Worm (Caenorhabditis elegans) whole organism, young adult: ENCODE results near the gene Y42A5A.5.

Source experiments
- B0019.2 ChIP-seq: fragments of 200-800 bp; sonication (Bioruptor generic); conservative IDR thresholded peaks from 2 replicates; pipeline ENCODE4 v1.3.6; 2022; ENCODE audit warnings: missing genetic modification reagents, missing genetic modification characterization, missing compliant biosample characterization
- B0035.1 ChIP-seq: sonication (generic microtip); optimal IDR thresholded peaks from 2 replicates; lab custom pipeline; 2016; ENCODE audit warnings: missing genetic modification characterization, mild to moderate bottlenecking, missing compliant biosample characterization, missing genotype, missing genetic modification reagents
- B0336.3 ChIP-seq: fragments of 200-800 bp; sonication (Bioruptor generic); IDR thresholded peaks from 2 replicates; pipeline ENCODE4 v1.3.6; 2022; ENCODE audit warnings: missing genetic modification characterization, missing compliant biosample characterization
- F10E7.11 ChIP-seq: sonication (generic microtip); optimal IDR thresholded peaks from 2 replicates; lab custom pipeline; 2017; ENCODE audit warnings: mild to moderate bottlenecking, missing genetic modification characterization, moderate library complexity, missing compliant biosample characterization
- F55B11.4 ChIP-seq: sonication (generic microtip); optimal IDR thresholded peaks from 2 replicates; lab custom pipeline; 2016; ENCODE audit warnings: missing compliant biosample characterization, missing genetic modification characterization, borderline replicate concordance; ENCODE audit not compliant: insufficient read depth
- Y53F4B.3 ChIP-seq: fragments of 200-800 bp; sonication (Bioruptor generic); IDR thresholded peaks from 2 replicates; pipeline ENCODE4 v1.3.6; 2022; ENCODE audit warnings: missing genetic modification reagents, missing genetic modification characterization, missing compliant biosample characterization
- Y53G8AR.9 ChIP-seq: fragments of 200-800 bp; sonication (Bioruptor generic); conservative IDR thresholded peaks from 2 replicates; pipeline ENCODE4 v1.3.6; 2022; ENCODE audit warnings: missing genetic modification reagents, missing genetic modification characterization, missing compliant biosample characterization
- Y56A3A.18 ChIP-seq: fragments of 200-800 bp; sonication (Bioruptor generic); IDR thresholded peaks from 2 replicates; pipeline ENCODE4 v1.3.6; 2022; ENCODE audit warnings: missing genetic modification reagents, missing genetic modification characterization, missing compliant biosample characterization
- Y95B8A.8 ChIP-seq: fragments of 200-800 bp; sonication (Bioruptor generic); IDR thresholded peaks from 2 replicates; pipeline ENCODE4 v1.3.6; 2022; ENCODE audit warnings: missing genetic modification reagents, missing genetic modification characterization, missing compliant biosample characterization
- ZK185.1 ChIP-seq: sonication (generic microtip); optimal IDR thresholded peaks from 2 replicates; lab custom pipeline; 2016; ENCODE audit warnings: mild to moderate bottlenecking, missing genetic modification characterization, missing compliant biosample characterization; ENCODE audit not compliant: poor library complexity, severe bottlenecking
- aptf-2 ChIP-seq: fragments of 200-800 bp; sonication (Bioruptor generic); conservative IDR thresholded peaks from 2 replicates; pipeline ENCODE4 v1.3.6; 2022; ENCODE audit warnings: missing genetic modification reagents, missing genetic modification characterization, missing compliant biosample characterization
- atf-7 ChIP-seq: sonication (generic microtip); optimal IDR thresholded peaks from 2 replicates; lab custom pipeline; 2017; ENCODE audit warnings: mild to moderate bottlenecking, missing genetic modification characterization, missing compliant biosample characterization
- attf-6 ChIP-seq: fragments of 200-800 bp; sonication (Bioruptor generic); IDR thresholded peaks from 2 replicates; pipeline ENCODE4 v1.3.6; 2022; ENCODE audit warnings: missing genetic modification reagents, missing genetic modification characterization, missing compliant biosample characterization
- ceh-27 ChIP-seq: fragments of 200-800 bp; sonication (Bioruptor generic); optimal IDR thresholded peaks from 2 replicates; lab custom pipeline; 2018; ENCODE audit warnings: mild to moderate bottlenecking, missing genetic modification characterization, moderate library complexity, missing compliant biosample characterization
- ceh-58 ChIP-seq: fragments of 200-800 bp; sonication (Bioruptor generic); IDR thresholded peaks from 2 replicates; pipeline ENCODE4 v1.3.6; 2022; ENCODE audit warnings: missing genetic modification characterization, missing compliant biosample characterization
- ceh-79 ChIP-seq: sonication (generic microtip); optimal IDR thresholded peaks from 2 replicates; lab custom pipeline; 2017; ENCODE audit warnings: mild to moderate bottlenecking, missing genetic modification characterization, missing compliant biosample characterization
- ceh-91 ChIP-seq: fragments of 200-800 bp; sonication (Bioruptor generic); IDR thresholded peaks from 2 replicates; pipeline ENCODE4 v1.3.6; 2022; ENCODE audit warnings: missing genetic modification reagents, missing genetic modification characterization, missing compliant biosample characterization
- die-1 ChIP-seq: sonication (generic microtip); optimal IDR thresholded peaks from 2 replicates; lab custom pipeline; 2016; ENCODE audit warnings: missing genotype, mild to moderate bottlenecking, missing genetic modification characterization, missing compliant biosample characterization
- dpff-1 ChIP-seq: sonication (generic microtip); optimal IDR thresholded peaks from 2 replicates; lab custom pipeline; 2017; ENCODE audit warnings: mild to moderate bottlenecking, missing genetic modification characterization, missing compliant biosample characterization
- dpl-1 ChIP-seq: fragments of 150-350 bp; optimal IDR thresholded peaks from 2 replicates; lab custom pipeline; 2014; ENCODE audit warnings: missing biosample characterization, missing genetic modification reagents, missing genetic modification characterization
- egrh-3 ChIP-seq: fragments of 200-800 bp; sonication (Bioruptor generic); IDR thresholded peaks from 2 replicates; pipeline ENCODE4 v1.3.6; 2022; ENCODE audit warnings: missing genetic modification reagents, missing genetic modification characterization, missing compliant biosample characterization
- ekl-4 ChIP-seq: fragments of 200-800 bp; sonication (Bioruptor generic); IDR thresholded peaks from 2 replicates; pipeline ENCODE4 v1.3.6; 2022; ENCODE audit warnings: missing genetic modification reagents, missing genetic modification characterization, missing compliant biosample characterization
- fkh-3 ChIP-seq: sonication (generic microtip); optimal IDR thresholded peaks from 2 replicates; lab custom pipeline; 2016; ENCODE audit warnings: mild to moderate bottlenecking, missing genetic modification characterization, missing compliant biosample characterization
- gei-17 ChIP-seq: fragments of 200-800 bp; sonication (Bioruptor generic); optimal IDR thresholded peaks from 2 replicates; lab custom pipeline; 2018; ENCODE audit warnings: mild to moderate bottlenecking, missing genetic modification characterization, missing compliant biosample characterization
- hmg-1.2 ChIP-seq: fragments of 200-800 bp; sonication (Bioruptor generic); IDR thresholded peaks from 2 replicates; pipeline ENCODE4 v1.3.6; 2022; ENCODE audit warnings: missing genetic modification reagents, missing genetic modification characterization, missing compliant biosample characterization
- hrde-1 ChIP-seq: sonication (generic microtip); optimal IDR thresholded peaks from 2 replicates; lab custom pipeline; 2016; ENCODE audit warnings: missing genetic modification characterization, mild to moderate bottlenecking, missing compliant biosample characterization, moderate library complexity, missing genotype, missing genetic modification reagents, borderline replicate concordance
- hsf-1 ChIP-seq: fragments of 200-800 bp; sonication (Bioruptor generic); IDR thresholded peaks from 2 replicates; pipeline ENCODE4 v1.3.6; 2022; ENCODE audit warnings: missing genetic modification reagents, missing genetic modification characterization, missing compliant biosample characterization
- lin-35 ChIP-seq, 3 experiments: fragments of 150-350 bp in 2 of 3; sonication (generic microtip) in 1 of 3; optimal IDR thresholded peaks; 2 replicates each; lab custom pipeline; 2014 to 2018; ENCODE audit warnings: missing biosample characterization in 3 of 3, missing genetic modification characterization in 3 of 3, missing genetic modification reagents in 3 of 3
- lin-40 ChIP-seq: sonication (generic microtip); optimal IDR thresholded peaks from 2 replicates; lab custom pipeline; 2016; ENCODE audit warnings: missing genetic modification characterization, mild to moderate bottlenecking, missing compliant biosample characterization, missing genotype, missing genetic modification reagents
- madf-10 ChIP-seq: sonication (generic microtip); optimal IDR thresholded peaks from 2 replicates; lab custom pipeline; 2016; ENCODE audit warnings: mild to moderate bottlenecking, missing genetic modification characterization, missing compliant biosample characterization
- madf-6 ChIP-seq: fragments of 200-800 bp; sonication (Bioruptor generic); IDR thresholded peaks from 2 replicates; pipeline ENCODE4 v1.3.6; 2022; ENCODE audit warnings: missing genetic modification reagents, missing genetic modification characterization, missing compliant biosample characterization
- nfya-2 ChIP-seq: fragments of 200-800 bp; sonication (Bioruptor generic); IDR thresholded peaks from 2 replicates; pipeline ENCODE4 v1.3.6; 2022; ENCODE audit warnings: missing genetic modification reagents, missing genetic modification characterization, missing compliant biosample characterization
- nfyb-1 ChIP-seq: fragments of 200-800 bp; sonication (Bioruptor generic); IDR thresholded peaks from 2 replicates; pipeline ENCODE4 v1.3.6; 2022; ENCODE audit warnings: missing genetic modification reagents, missing genetic modification characterization, missing compliant biosample characterization
- nhr-80 ChIP-seq: sonication (generic microtip); optimal IDR thresholded peaks from 2 replicates; lab custom pipeline; 2016; ENCODE audit warnings: missing genetic modification characterization, missing compliant biosample characterization
- pbrm-1 ChIP-seq: fragments of 200-800 bp; sonication (Bioruptor generic); IDR thresholded peaks from 2 replicates; pipeline ENCODE4 v1.3.6; 2022; ENCODE audit warnings: missing genetic modification reagents, missing genetic modification characterization, missing compliant biosample characterization
- rcor-1 ChIP-seq: fragments of 200-800 bp; sonication (Bioruptor generic); IDR thresholded peaks from 2 replicates; pipeline ENCODE4 v1.3.6; 2022; ENCODE audit warnings: missing genetic modification reagents, missing genetic modification characterization, missing compliant biosample characterization
- repo-1 ChIP-seq: sonication (generic microtip); optimal IDR thresholded peaks from 2 replicates; lab custom pipeline; 2017; ENCODE audit warnings: mild to moderate bottlenecking, missing genetic modification characterization, missing compliant biosample characterization
- snpc-4 ChIP-seq, 5 experiments: fragments of 150-350 bp in 1 of 5; sonication (generic microtip) in 4 of 5; optimal IDR thresholded peaks; 2 replicates each; lab custom pipeline; 2014 to 2018; ENCODE audit warnings: missing genetic modification characterization in 5 of 5, missing biosample characterization in 3 of 5, antibody characterized with exemption in 2 of 5, mild to moderate bottlenecking in 2 of 5, missing compliant biosample characterization in 2 of 5, missing genotype in 2 of 5, moderate library complexity in 2 of 5, missing genetic modification reagents in 1 of 5
- somi-1 ChIP-seq: fragments of 200-800 bp; sonication (Bioruptor generic); optimal IDR thresholded peaks from 2 replicates; lab custom pipeline; 2018; ENCODE audit warnings: mild to moderate bottlenecking, missing genetic modification characterization, missing compliant biosample characterization
- tbp1 ChIP-seq: fragments of 200-800 bp; sonication (Bioruptor generic); optimal IDR thresholded peaks from 2 replicates; lab custom pipeline; 2018; ENCODE audit warnings: mild to moderate bottlenecking, missing genetic modification characterization, missing compliant biosample characterization
- tbx-9 ChIP-seq: sonication (generic microtip); optimal IDR thresholded peaks from 2 replicates; lab custom pipeline; 2016; ENCODE audit warnings: borderline replicate concordance, missing genetic modification characterization, inconsistent platforms, missing compliant biosample characterization
- tlf-1 ChIP-seq: fragments of 200-800 bp; sonication (Bioruptor generic); optimal IDR thresholded peaks from 2 replicates; lab custom pipeline; 2018; ENCODE audit warnings: mild to moderate bottlenecking, missing genetic modification characterization, missing compliant biosample characterization
- xnd-1 ChIP-seq: sonication (generic microtip); optimal IDR thresholded peaks from 2 replicates; lab custom pipeline; 2016; ENCODE audit warnings: missing genotype, missing genetic modification reagents, missing genetic modification characterization, missing compliant biosample characterization
- zim-3 ChIP-seq: sonication (generic microtip); optimal IDR thresholded peaks from 2 replicates; lab custom pipeline; 2017; ENCODE audit warnings: mild to moderate bottlenecking, missing genetic modification characterization, moderate library complexity, missing compliant biosample characterization

Y42A5A.5 gene

DNA sequence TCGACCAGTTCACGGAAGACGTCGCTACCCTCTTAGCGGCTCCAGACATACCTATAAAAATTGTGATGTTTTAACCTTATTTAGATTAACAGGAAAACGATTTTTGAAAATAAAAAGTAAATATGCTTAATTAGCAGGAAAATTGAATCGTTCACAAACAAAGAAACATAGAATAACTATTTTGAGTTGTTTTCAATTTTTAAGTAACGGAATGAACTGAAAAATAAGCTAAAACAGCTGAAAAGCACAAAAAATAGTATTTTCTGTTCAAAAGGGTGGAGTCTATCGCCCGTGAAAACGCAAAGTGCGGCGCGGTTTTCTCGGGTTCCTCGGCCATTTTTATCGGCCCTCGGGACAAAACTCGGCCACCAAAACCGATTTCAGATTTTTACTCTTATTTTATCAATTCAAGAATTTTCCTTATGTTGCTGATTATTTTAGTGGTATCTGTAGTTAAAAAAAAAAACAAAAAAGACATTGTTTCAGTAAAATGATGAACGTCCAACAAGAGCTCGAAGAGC lies 14.3 kb upstream of the Y42A5A.5 start, which contains the start of the genes atp-5 and lmtr-3 (continued):
- TF ChIP-seq ceh-27 (GFP tag; lab: Kevin White, UChicago) (peak; percentile 89), ZK185.1 (peak; percentile 95), rcor-1 (GFP tag; lab: Robert Waterston, UW) (peak; percentile 56), tbp1 (peak; percentile 47), nfya-2 (GFP tag; lab: Robert Waterston, UW) (no peak), ceh-91 (GFP tag; lab: Robert Waterston, UW) (peak; percentile 56), Y53F4B.3 (GFP tag; lab: Robert Waterston, UW) (no peak), somi-1 (GFP tag; lab: Kevin White, UChicago) (peak; percentile 4), tlf-1 (GFP tag; lab: Kevin White, UChicago) (peak; percentile 30), aptf-2 (GFP tag; lab: Robert Waterston, UW) (peak; percentile 62), pbrm-1 (GFP tag; lab: Robert Waterston, UW) (peak; percentile 65; the same call in 1 of the 2 replicates), B0035.1 (tag; lab: Kevin White, UChicago) (no peak), tbx-9 (tag; lab: Kevin White, UChicago) (no peak), egrh-3 (peak; percentile 67)

- TF ChIP-seq nfyb-1 (GFP tag; lab: Robert Waterston, UW) (peak; percentile 75), nhr-80 (tag; lab: Kevin White, UChicago) (peak; percentile 38), somi-1 (GFP tag; lab: Kevin White, UChicago) (peak; percentile 36), lin-40 (tag; lab: Kevin White, UChicago) (peak; percentile 53), zim-3 (tag; lab: Kevin White, UChicago) (no peak), Y53F4B.3 (GFP tag; lab: Robert Waterston, UW) (no peak), Y56A3A.18 (GFP tag; lab: Robert Waterston, UW) (0 out of 2 replicates have a peak, but pooled peaks have one; percentile 52), madf-10 (peak; percentile 9), hrde-1 (tag; lab: Kevin White, UChicago) (peak; percentile 57), xnd-1 (tag; lab: Kevin White, UChicago) (no peak), hsf-1 (0 out of 2 replicates have a peak, but pooled peaks have one; percentile 47), fkh-3 (no peak), ceh-58 (no peak), hmg-1.2 (GFP tag; lab: Robert Waterston, UW) (peak; percentile 40), attf-6 (GFP tag; lab: Robert Waterston, UW) (peak; percentile 58; the same call in 1 of the 2 replicates), lin-35 (GFP tag; optimal IDR thresholded peaks at IDR 0.05; lab: Kevin White, UChicago) (peak in 1 of 3 experiments; percentile 48), ceh-79 (tag; lab: Kevin White, UChicago) (no peak), tlf-1 (GFP tag; lab: Kevin White, UChicago) (peak; percentile 10), atf-7 (tag; lab: Kevin White, UChicago) (peak; percentile 43), F10E7.11 (tag; lab: Kevin White, UChicago) (peak; percentile 29), gei-17 (no peak), snpc-4 (GFP tag; optimal IDR thresholded peaks at IDR 0.05; lab: Kevin White, UChicago) (no peak), snpc-4 (tag; optimal IDR thresholded peaks at IDR 0.05; lab: Kevin White, UChicago) (peak in 2 of 4 experiments; percentile 49 to 63), dpl-1 (GFP tag; lab: Kevin White, UChicago) (no peak), madf-6 (GFP tag; lab: Robert Waterston, UW) (peak; percentile 20; the same call in 1 of the 2 replicates), B0019.2 (no peak), ekl-4 (GFP tag; lab: Robert Waterston, UW) (0 out of 2 replicates have a peak, but pooled peaks have one; percentile 40), B0336.3 (GFP tag; lab: Robert Waterston, UW) (peak; percentile 73), F55B11.4 (tag; lab: Kevin White, UChicago) (no peak), nfya-2 (GFP tag; lab: Robert Waterston, UW) (0 out of 2 replicates have a peak, but pooled peaks have one; percentile 45), ceh-27 (GFP tag; lab: Kevin White, UChicago) (no peak), dpff-1 (tag; lab: Kevin White, UChicago) (peak; percentile 45), repo-1 (tag; lab: Kevin White, UChicago) (peak; percentile 77), Y53G8AR.9 (GFP tag; lab: Robert Waterston, UW) (peak; percentile 72), B0035.1 (tag; lab: Kevin White, UChicago) (no peak), die-1 (tag; lab: Kevin White, UChicago) (no peak), Y95B8A.8 (0 out of 2 replicates have a peak, but pooled peaks have one; percentile 24)
Measured at ce11 chrV:11122466-11122865, 12.9 kb upstream of the Y42A5A.5 start, which contains the start of gene mboa-2. Gene mboa-2 (minus strand): TSS chrV:11122493.
